Worm (Caenorhabditis elegans): ENCODE measurements around the gene odc-1.

DNA sequence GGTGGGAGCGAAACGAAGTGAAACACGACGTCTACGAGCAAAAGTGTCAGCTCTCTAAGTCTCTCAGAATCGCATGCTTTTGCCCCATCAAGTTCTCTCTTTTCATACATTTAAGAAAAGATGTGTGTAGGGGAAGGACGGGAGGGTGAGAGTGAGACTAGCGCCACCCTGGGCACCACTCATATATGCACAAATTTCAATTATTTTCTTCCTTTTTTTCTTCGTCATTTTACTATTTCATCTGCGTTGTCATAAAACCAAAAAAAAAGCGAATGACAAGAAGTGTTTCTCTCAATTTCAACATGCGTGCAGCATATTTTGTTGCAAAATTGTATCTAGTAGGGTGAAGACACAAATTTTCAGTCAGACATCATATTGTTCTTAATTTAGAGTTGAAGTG lies 26.6 kb upstream of the odc-1 start:
- TF ChIP-seq F57C9.4 (tag; optimal IDR thresholded peaks at IDR 0.05) (no peak), unc-62 (GFP tag; optimal IDR thresholded peaks at IDR 0.05) (no peak), tbx-9 (tag; optimal IDR thresholded peaks at IDR 0.05; ENCODE audit: borderline replicate concordance) (no peak)
